Worm (Caenorhabditis elegans) whole organism, L2 larva: ENCODE results near the gene osm-7.

Experiments used
- F13H6.1 ChIP-seq: sonication (generic microtip); optimal IDR thresholded peaks from 2 replicates; lab custom pipeline; 2016; ENCODE audit warnings: missing genetic modification characterization, missing compliant biosample characterization
- R02D3.7 ChIP-seq: fragments of 150-350 bp; optimal IDR thresholded peaks from 2 replicates; lab custom pipeline; 2014; ENCODE audit warnings: missing biosample characterization, missing genetic modification characterization
- Y55F3AM.14 ChIP-seq: fragments of 200-800 bp; sonication (Bioruptor generic); optimal IDR thresholded peaks from 2 replicates; lab custom pipeline; 2018; ENCODE audit warnings: mild to moderate bottlenecking, missing genetic modification characterization, missing compliant biosample characterization
- ZK546.5 ChIP-seq: sonication (generic microtip); optimal IDR thresholded peaks from 2 replicates; lab custom pipeline; 2017; ENCODE audit warnings: missing biosample characterization, missing genetic modification characterization
- alr-1 ChIP-seq: fragments of 150-350 bp; optimal IDR thresholded peaks from 2 replicates; lab custom pipeline; 2014; ENCODE audit warnings: missing biosample characterization, missing genetic modification characterization
- aly-2 ChIP-seq: fragments of 150-350 bp; optimal IDR thresholded peaks from 2 replicates; lab custom pipeline; 2014; ENCODE audit warnings: missing biosample characterization, missing genetic modification characterization
- ama-1 ChIP-seq: fragments of 150-350 bp; optimal IDR thresholded peaks from 2 replicates; lab custom pipeline; 2018; ENCODE audit warnings: inconsistent platforms
- blmp-1 ChIP-seq: sonication (generic microtip); optimal IDR thresholded peaks from 2 replicates; lab custom pipeline; 2017; ENCODE audit warnings: missing genetic modification characterization, mild to moderate bottlenecking, missing compliant biosample characterization, antibody characterized with exemption, moderate library complexity; ENCODE audit not compliant: insufficient read depth
- ceh-16 ChIP-seq: fragments of 150-350 bp; optimal IDR thresholded peaks from 2 replicates; lab custom pipeline; 2014; ENCODE audit warnings: missing biosample characterization, missing genetic modification characterization
- crh-2 ChIP-seq: sonication (generic microtip); optimal IDR thresholded peaks from 2 replicates; lab custom pipeline; 2017; ENCODE audit warnings: missing biosample characterization, missing genetic modification characterization
- dmd-4 ChIP-seq: sonication (generic microtip); optimal IDR thresholded peaks from 2 replicates; lab custom pipeline; 2017; ENCODE audit warnings: missing biosample characterization, missing genetic modification characterization
- egl-27 ChIP-seq: sonication (generic microtip); optimal IDR thresholded peaks from 3 replicates; lab custom pipeline; 2017; ENCODE audit warnings: missing biosample characterization, missing genetic modification reagents, missing genetic modification characterization
- elt-1 ChIP-seq: fragments of 150-350 bp; optimal IDR thresholded peaks from 2 replicates; lab custom pipeline; 2014; ENCODE audit warnings: missing biosample characterization, missing genetic modification characterization
- elt-3 ChIP-seq: sonication (generic microtip); optimal IDR thresholded peaks from 2 replicates; lab custom pipeline; 2017; ENCODE audit warnings: missing biosample characterization, missing genetic modification characterization
- gmeb-1 ChIP-seq: fragments of 150-350 bp; optimal IDR thresholded peaks from 2 replicates; lab custom pipeline; 2014; ENCODE audit warnings: missing biosample characterization, missing genetic modification characterization
- lin-13 ChIP-seq: fragments of 150-350 bp; optimal IDR thresholded peaks from 2 replicates; lab custom pipeline; 2014; ENCODE audit warnings: missing biosample characterization, missing genetic modification reagents, missing genetic modification characterization
- lin-39 ChIP-seq: fragments of 150-350 bp; optimal IDR thresholded peaks from 2 replicates; lab custom pipeline; 2014; ENCODE audit warnings: missing biosample characterization, missing genetic modification reagents, missing genetic modification characterization
- lsy-2 ChIP-seq, 2 experiments: fragments of 150-350 bp in 1 of 2; sonication (generic microtip) in 1 of 2; optimal IDR thresholded peaks; 2 replicates each; lab custom pipeline; 2014 to 2017; ENCODE audit warnings: missing biosample characterization in 2 of 2, missing genetic modification characterization in 2 of 2
- mab-5 ChIP-seq: fragments of 150-350 bp; optimal IDR thresholded peaks from 2 replicates; lab custom pipeline; 2014; ENCODE audit warnings: missing biosample characterization, missing genetic modification characterization
- mdl-1 ChIP-seq, 2 experiments: fragments of 150-350 bp in 1 of 2; sonication (generic microtip) in 1 of 2; optimal IDR thresholded peaks; 2 replicates each; lab custom pipeline; 2017; ENCODE audit warnings: missing biosample characterization in 2 of 2, missing genetic modification characterization in 2 of 2
- nhr-10 ChIP-seq: sonication (generic microtip); optimal IDR thresholded peaks from 2 replicates; lab custom pipeline; 2017; ENCODE audit warnings: missing biosample characterization, missing genetic modification characterization
- nhr-11 ChIP-seq: fragments of 150-350 bp; optimal IDR thresholded peaks from 2 replicates; lab custom pipeline; 2014; ENCODE audit warnings: missing biosample characterization, missing genetic modification characterization
- nhr-129 ChIP-seq: fragments of 150-350 bp; optimal IDR thresholded peaks from 2 replicates; lab custom pipeline; 2014; ENCODE audit warnings: missing biosample characterization, missing genetic modification characterization
- nhr-23 ChIP-seq: fragments of 150-350 bp; optimal IDR thresholded peaks from 2 replicates; lab custom pipeline; 2014; ENCODE audit warnings: missing biosample characterization, missing genetic modification reagents, missing genetic modification characterization
- nhr-237 ChIP-seq: fragments of 150-350 bp; optimal IDR thresholded peaks from 2 replicates; lab custom pipeline; 2014; ENCODE audit warnings: missing biosample characterization, missing genetic modification characterization
- nhr-25 ChIP-seq: fragments of 150-350 bp; sonication (generic microtip); optimal IDR thresholded peaks from 3 replicates; lab custom pipeline; 2014; ENCODE audit warnings: missing biosample characterization, missing genetic modification characterization
- nhr-6 ChIP-seq: fragments of 150-350 bp; optimal IDR thresholded peaks from 2 replicates; lab custom pipeline; 2014; ENCODE audit warnings: missing biosample characterization, missing genetic modification characterization
- skn-1 ChIP-seq: sonication (generic microtip); optimal IDR thresholded peaks from 2 replicates; lab custom pipeline; 2017; ENCODE audit warnings: missing biosample characterization, missing genetic modification characterization
- sma-3 ChIP-seq: sonication (generic microtip); optimal IDR thresholded peaks from 2 replicates; lab custom pipeline; 2016; ENCODE audit warnings: missing genetic modification reagents, missing genetic modification characterization, missing compliant biosample characterization
- sma-9 ChIP-seq, 2 experiments: fragments of 150-350 bp in 1 of 2; sonication (generic microtip) in 1 of 2; optimal IDR thresholded peaks; 2 replicates each; lab custom pipeline; 2014 to 2016; ENCODE audit warnings: missing genetic modification characterization in 2 of 2, mild to moderate bottlenecking in 1 of 2, missing biosample characterization in 1 of 2, missing compliant biosample characterization in 1 of 2, missing genetic modification reagents in 1 of 2, moderate library complexity in 1 of 2
- snpc-4 ChIP-seq: fragments of 150-350 bp; optimal IDR thresholded peaks from 2 replicates; lab custom pipeline; 2014; ENCODE audit warnings: missing biosample characterization, missing genetic modification characterization
- unc-39 ChIP-seq: fragments of 150-350 bp; optimal IDR thresholded peaks from 2 replicates; lab custom pipeline; 2014; ENCODE audit warnings: missing biosample characterization, missing genetic modification characterization
- unc-55 ChIP-seq: fragments of 150-350 bp; sonication (generic microtip); optimal IDR thresholded peaks from 3 replicates; lab custom pipeline; 2014; ENCODE audit warnings: missing biosample characterization, missing genetic modification reagents, missing genetic modification characterization
- unc-62 ChIP-seq: fragments of 150-350 bp; optimal IDR thresholded peaks from 2 replicates; lab custom pipeline; 2014; ENCODE audit warnings: missing biosample characterization, missing genetic modification reagents, missing genetic modification characterization
- zag-1 ChIP-seq: fragments of 150-350 bp; optimal IDR thresholded peaks from 2 replicates; lab custom pipeline; 2014; ENCODE audit warnings: missing biosample characterization, missing genetic modification characterization
- ztf-11 ChIP-seq: sonication (generic microtip); optimal IDR thresholded peaks from 2 replicates; lab custom pipeline; 2017; ENCODE audit warnings: missing biosample characterization, missing genetic modification characterization

osm-7 gene

ce11 chrIII:13548982-13549381, 27.0 kb upstream of the osm-7 start, which contains the start of gene mmad-1 (continued):
- TF ChIP-seq ceh-16 (tag; lab: Kevin White, UChicago) = no peak

DNA sequence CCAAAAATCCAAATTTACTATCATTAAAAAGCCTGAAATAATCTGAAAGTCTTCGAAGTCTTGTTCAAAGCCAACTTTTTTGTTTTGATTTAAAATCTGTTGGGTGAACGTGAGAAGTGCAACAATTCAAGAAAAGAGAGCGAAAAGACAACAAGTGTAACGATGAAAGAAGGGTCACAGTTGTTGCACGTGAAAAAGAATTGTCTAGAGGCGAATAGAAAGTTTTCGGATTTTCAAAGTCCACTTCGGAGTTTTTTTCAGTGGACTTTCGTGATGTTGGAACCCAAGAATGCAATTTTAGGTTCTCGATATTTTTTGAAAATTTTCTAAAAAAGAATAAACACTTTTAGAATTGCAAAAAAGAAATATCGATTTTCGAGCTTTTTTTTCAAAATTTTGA, 26.0 kb upstream of the osm-7 start:
- no peak for TF ChIP-seq alr-1
- TF ChIP-seq ama-1 = peak; percentile 32
- TF ChIP-seq mdl-1 (tag; optimal IDR thresholded peaks at IDR 0.05; lab: Kevin White, UChicago) = no peak
- no peak for TF ChIP-seq R02D3.7 (tag; lab: Kevin White, UChicago)
- TF ChIP-seq zag-1 = no peak
- TF ChIP-seq dmd-4 (tag; lab: Kevin White, UChicago) = no peak
- TF ChIP-seq nhr-237 = no peak
- TF ChIP-seq unc-62 (GFP tag; lab: Kevin White, UChicago) = no peak
- TF ChIP-seq sma-3 = no peak
- TF ChIP-seq aly-2 (tag; lab: Kevin White, UChicago) = no peak
- no peak for TF ChIP-seq nhr-6 (tag; lab: Kevin White, UChicago)
- TF ChIP-seq F13H6.1 (tag; lab: Kevin White, UChicago) = no peak
- TF ChIP-seq skn-1 = no peak
- no peak for TF ChIP-seq lin-39
- TF ChIP-seq Y55F3AM.14 = no peak
- no peak for TF ChIP-seq nhr-10 (tag; lab: Kevin White, UChicago)
- peak; percentile 9 for TF ChIP-seq nhr-129 (tag; lab: Kevin White, UChicago)
- TF ChIP-seq egl-27 = no peak
- no peak for TF ChIP-seq ceh-16 (tag; lab: Kevin White, UChicago)
- TF ChIP-seq sma-9 (GFP tag; optimal IDR thresholded peaks at IDR 0.05; lab: Kevin White, UChicago) = no peak
- TF ChIP-seq sma-9 (tag; optimal IDR thresholded peaks at IDR 0.05; lab: Kevin White, UChicago) = no peak
- no peak for TF ChIP-seq gmeb-1 (tag; lab: Kevin White, UChicago)
- TF ChIP-seq blmp-1 = no peak
- no peak for TF ChIP-seq crh-2 (tag; lab: Kevin White, UChicago)
- TF ChIP-seq ztf-11 (tag; lab: Kevin White, UChicago) = no peak
- no peak for TF ChIP-seq nhr-25 (tag; lab: Kevin White, UChicago)
- no peak for TF ChIP-seq unc-39 (tag; lab: Kevin White, UChicago)
- peak in 1 of 2 experiments; percentile 9 for TF ChIP-seq lsy-2 (tag; optimal IDR thresholded peaks at IDR 0.05; lab: Kevin White, UChicago)

ce11 chrIII:13555234-13555633, 20.7 kb upstream of the osm-7 start, which contains the start of gene scav-2:
TSS of gene scav-2 (minus strand) at chrIII:13555334.
- TF ChIP-seq blmp-1 = no peak
- TF ChIP-seq F13H6.1 (tag; lab: Kevin White, UChicago) = no peak
- TF ChIP-seq nhr-129 (tag; lab: Kevin White, UChicago) = no peak
- no peak for TF ChIP-seq snpc-4 (tag; lab: Kevin White, UChicago)
- TF ChIP-seq nhr-11 (tag; lab: Kevin White, UChicago) = no peak
- no peak for TF ChIP-seq gmeb-1 (tag; lab: Kevin White, UChicago)
- TF ChIP-seq unc-55 = no peak
- no peak for TF ChIP-seq sma-9 (GFP tag; optimal IDR thresholded peaks at IDR 0.05; lab: Kevin White, UChicago)
- no peak for TF ChIP-seq sma-9 (tag; optimal IDR thresholded peaks at IDR 0.05; lab: Kevin White, UChicago)
- TF ChIP-seq nhr-10 (tag; lab: Kevin White, UChicago) = no peak

DNA sequence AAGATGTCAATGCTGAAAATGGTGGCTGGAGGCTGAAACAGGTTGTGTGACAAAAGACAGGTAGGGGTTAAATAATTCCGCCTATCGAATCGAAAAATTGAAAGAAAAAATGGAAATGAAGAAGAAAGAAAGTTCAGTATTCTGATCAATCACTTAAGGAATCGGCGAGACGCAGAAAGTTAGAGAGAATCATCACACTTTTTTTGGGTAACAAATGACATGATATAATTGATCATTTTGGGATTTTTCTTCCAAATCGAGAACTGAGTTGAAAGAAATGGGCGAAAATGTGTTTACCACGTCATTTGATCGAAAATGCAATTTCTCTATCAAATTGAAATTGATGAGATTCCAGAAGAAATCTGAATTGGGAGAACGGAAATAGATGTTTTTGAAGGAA, 19.9 kb upstream of the osm-7 start:
- TF ChIP-seq blmp-1 (peak; percentile 40), ztf-11 (tag; lab: Kevin White, UChicago) (no peak)

- TF ChIP-seq gmeb-1 (tag; lab: Kevin White, UChicago) = no peak
- peak; percentile 29 for TF ChIP-seq blmp-1
These were observed 15.3 kb upstream of the osm-7 start for ce11 chrIII:13560715-13561114.

DNA sequence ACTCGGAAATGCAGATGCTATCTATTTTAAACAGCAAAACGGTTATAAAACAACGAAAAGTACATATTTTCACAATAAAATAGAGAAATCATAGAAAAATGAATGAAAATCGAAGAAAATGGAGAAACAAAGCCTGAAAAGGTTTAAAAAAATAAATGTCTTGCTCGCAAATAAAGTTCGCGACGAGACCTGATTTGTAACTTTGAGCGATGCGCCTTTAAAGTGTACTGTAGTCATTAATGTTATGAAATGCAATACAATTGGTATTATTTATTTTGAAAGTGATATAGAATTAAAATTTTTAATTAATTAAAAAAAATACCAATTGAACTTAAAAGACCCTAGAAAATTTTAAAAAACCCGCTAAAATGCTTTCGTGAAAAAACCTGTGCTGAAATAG, 14.7 kb upstream of the osm-7 start:
- TF ChIP-seq ztf-11 (tag; lab: Kevin White, UChicago) (no peak), elt-1 (tag; lab: Kevin White, UChicago) (no peak), sma-3 (no peak), lin-13 (GFP tag; lab: Kevin White, UChicago) (no peak), nhr-23 (tag; lab: Kevin White, UChicago) (no peak), unc-55 (no peak), ama-1 (no peak), nhr-11 (tag; lab: Kevin White, UChicago) (no peak), ZK546.5 (tag; lab: Kevin White, UChicago) (no peak), zag-1 (no peak), dmd-4 (tag; lab: Kevin White, UChicago) (no peak), aly-2 (tag; lab: Kevin White, UChicago) (no peak), snpc-4 (tag; lab: Kevin White, UChicago) (no peak), elt-3 (tag; lab: Kevin White, UChicago) (no peak), unc-39 (tag; lab: Kevin White, UChicago) (no peak), nhr-237 (no peak), F13H6.1 (tag; lab: Kevin White, UChicago) (no peak), nhr-25 (tag; lab: Kevin White, UChicago) (no peak), mab-5 (no peak)
- TF ChIP-seq, all 48 proteins: peak for 0
